Fruit fly (Drosophila melanogaster) whole organism, pupa: Measurements from ENCODE around the gene CG12321.

Experiments
- EcR ChIP-seq: fragments of 200-800 bp; sonication (Bioruptor generic); optimal IDR thresholded peaks from 3 replicates; lab custom pipeline; 2019; ENCODE audit warnings: missing biosample characterization, missing genetic modification characterization, mild to moderate bottlenecking, moderate library complexity, missing genetic modification reagents
- rn ChIP-seq: fragments of 200-800 bp; sonication (Bioruptor generic); IDR thresholded peaks from 2 replicates; pipeline ENCODE4 v1.3.6; 2022; ENCODE audit warnings: missing biosample characterization, missing genetic modification characterization

DNA sequence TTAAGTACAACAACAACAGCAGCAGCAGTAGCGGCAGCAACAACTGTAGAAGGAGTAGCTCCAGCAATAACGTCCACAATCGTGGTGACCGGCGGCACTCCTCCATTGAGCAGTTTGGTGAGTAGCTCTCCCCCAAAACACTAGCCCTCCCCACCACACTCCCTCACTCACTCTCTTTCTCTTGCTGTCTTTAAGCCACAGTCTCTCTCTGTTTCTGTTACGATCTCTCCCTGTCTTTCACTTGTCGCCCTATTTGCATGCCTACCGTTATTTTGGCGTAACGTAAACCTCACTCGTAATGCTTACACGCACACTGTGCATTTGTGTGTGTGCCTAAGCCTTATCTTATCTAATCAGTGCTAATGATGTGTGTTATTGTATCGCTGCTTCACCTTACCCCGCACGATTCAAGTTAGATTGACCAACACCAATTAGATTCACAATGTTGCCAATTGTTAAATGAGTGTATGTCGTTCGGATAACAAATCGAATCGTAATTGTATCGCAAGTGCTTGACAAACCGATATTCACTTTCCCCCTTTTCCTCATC is 18.4 kb downstream of the CG12321 start:
- TF ChIP-seq rn (GFP tag; lab: Robert Waterston, UW), result no peak
- no peak for TF ChIP-seq EcR (GFP tag; lab: Kevin White, UChicago)
